Fruit fly (Drosophila melanogaster) whole organism: ENCODE results near the gene CG10324.

Source experiments
- Dll ChIP-seq: fragments of >200 bp; optimal IDR thresholded peaks from 2 replicates; lab custom pipeline; 2017
- pan ChIP-seq: fragments of >200 bp; optimal IDR thresholded peaks from 2 replicates; lab custom pipeline; 2017
- psq ChIP-seq: fragments of >200 bp; optimal IDR thresholded peaks from 2 replicates; lab custom pipeline; 2017

dm6 chr3R:16646952-16647715 is at the start of gene CG10324, which contains the start of gene CCT3:
- no peak for TF ChIP-seq Dll (lab: Kevin White, UChicago)
- no peak for TF ChIP-seq psq (lab: Kevin White, UChicago)
- no peak for TF ChIP-seq pan (lab: Kevin White, UChicago)
